Fruit fly (Drosophila melanogaster) whole organism, pupa: ENCODE measurements around the gene Cnx99A.

ENCODE experiments used
- CG10348 ChIP-seq: fragments of 200-800 bp; sonication (Bioruptor generic); IDR thresholded peaks from 2 replicates; pipeline ENCODE4 v1.3.6; 2022; ENCODE audit warnings: missing biosample characterization, missing genetic modification characterization
- CG12605 ChIP-seq: fragments of 200-800 bp; sonication (Bioruptor generic); IDR thresholded peaks from 2 replicates; pipeline ENCODE4 v1.3.6; 2022; ENCODE audit warnings: missing biosample characterization, missing genetic modification characterization
- CG13204 ChIP-seq: fragments of 200-800 bp; sonication (Bioruptor generic); optimal IDR thresholded peaks from 2 replicates; lab custom pipeline; 2018; ENCODE audit warnings: missing biosample characterization, mild to moderate bottlenecking, missing genetic modification characterization, moderate library complexity
- CG14655 ChIP-seq: fragments of 200-800 bp; sonication (Bioruptor generic); optimal IDR thresholded peaks from 3 replicates; lab custom pipeline; 2017; ENCODE audit warnings: mild to moderate bottlenecking, missing biosample characterization, missing genetic modification reagents, missing genetic modification characterization
- CG15710 ChIP-seq: fragments of 200-800 bp; sonication (Bioruptor generic); optimal IDR thresholded peaks from 2 replicates; lab custom pipeline; 2018; ENCODE audit warnings: missing biosample characterization, mild to moderate bottlenecking, missing genetic modification characterization, moderate library complexity
- CG17806 ChIP-seq: fragments of 200-800 bp; sonication (Bioruptor generic); optimal IDR thresholded peaks from 2 replicates; lab custom pipeline; 2018; ENCODE audit warnings: missing biosample characterization, mild to moderate bottlenecking, missing genetic modification characterization, moderate library complexity
- CG32121 ChIP-seq: fragments of 200-800 bp; sonication (Bioruptor generic); IDR thresholded peaks from 2 replicates; pipeline ENCODE4 v1.3.6; 2022; ENCODE audit warnings: missing biosample characterization, missing genetic modification characterization
- CG34367 ChIP-seq: fragments of 200-800 bp; sonication (Bioruptor generic); optimal IDR thresholded peaks from 2 replicates; lab custom pipeline; 2018; ENCODE audit warnings: missing biosample characterization, mild to moderate bottlenecking, missing genetic modification characterization
- CG4496 ChIP-seq: fragments of 200-800 bp; sonication (Bioruptor generic); IDR thresholded peaks from 3 replicates; pipeline ENCODE4 v1.3.6; 2022; ENCODE audit warnings: missing biosample characterization, missing genetic modification characterization
- CG8159 ChIP-seq: fragments of 200-800 bp; sonication (Bioruptor generic); optimal IDR thresholded peaks from 3 replicates; lab custom pipeline; 2018; ENCODE audit warnings: missing biosample characterization, mild to moderate bottlenecking, missing genetic modification characterization, moderate library complexity
- CG8301 ChIP-seq: fragments of 200-800 bp; sonication (Bioruptor generic); optimal IDR thresholded peaks from 2 replicates; lab custom pipeline; 2018; ENCODE audit warnings: missing biosample characterization, mild to moderate bottlenecking, missing genetic modification characterization
- CG9948 ChIP-seq: fragments of 200-800 bp; sonication (Bioruptor generic); optimal IDR thresholded peaks from 2 replicates; lab custom pipeline; 2018; ENCODE audit warnings: missing biosample characterization, mild to moderate bottlenecking, missing genetic modification characterization, moderate library complexity
- D1 ChIP-seq: fragments of 200-800 bp; sonication (Bioruptor generic); optimal IDR thresholded peaks from 2 replicates; lab custom pipeline; 2018; ENCODE audit warnings: missing biosample characterization, mild to moderate bottlenecking, missing genetic modification characterization, moderate library complexity
- EcR ChIP-seq: fragments of 200-800 bp; sonication (Bioruptor generic); optimal IDR thresholded peaks from 3 replicates; lab custom pipeline; 2019; ENCODE audit warnings: missing biosample characterization, missing genetic modification characterization, mild to moderate bottlenecking, moderate library complexity, missing genetic modification reagents
- Ets98B ChIP-seq: fragments of 200-800 bp; sonication (Bioruptor generic); IDR thresholded peaks from 2 replicates; pipeline ENCODE4 v1.3.6; 2022; ENCODE audit warnings: missing biosample characterization, missing genetic modification characterization
- Pif1A ChIP-seq: fragments of 200-800 bp; sonication (Bioruptor generic); optimal IDR thresholded peaks from 3 replicates; lab custom pipeline; 2016; ENCODE audit warnings: missing biosample characterization, missing genetic modification characterization
- Pif1B ChIP-seq: fragments of 200-800 bp; sonication (Bioruptor generic); optimal IDR thresholded peaks from 3 replicates; lab custom pipeline; 2016; ENCODE audit warnings: missing biosample characterization, missing genetic modification characterization
- Snoo ChIP-seq: fragments of 200-800 bp; sonication (Bioruptor generic); optimal IDR thresholded peaks from 3 replicates; lab custom pipeline; 2017; ENCODE audit warnings: missing biosample characterization, mild to moderate bottlenecking, missing genetic modification characterization, inconsistent platforms
- fd96Ca ChIP-seq: fragments of 200-800 bp; sonication (Bioruptor generic); IDR thresholded peaks from 3 replicates; pipeline ENCODE4 v1.3.6; 2022; ENCODE audit warnings: missing biosample characterization, missing genetic modification characterization
- gl ChIP-seq: fragments of 200-800 bp; sonication (Bioruptor generic); optimal IDR thresholded peaks from 2 replicates; lab custom pipeline; 2018; ENCODE audit warnings: missing biosample characterization, mild to moderate bottlenecking, missing genetic modification characterization
- rn ChIP-seq: fragments of 200-800 bp; sonication (Bioruptor generic); IDR thresholded peaks from 2 replicates; pipeline ENCODE4 v1.3.6; 2022; ENCODE audit warnings: missing biosample characterization, missing genetic modification characterization

Cnx99A gene

dm6 chr3R:29319481-29320289, at the start of gene Cnx99A:
TSS of gene Cnx99A (minus strand) at chr3R:29319644.
- TF ChIP-seq D1 (tag; lab: Kevin White, UChicago) (peak; percentile 48), Ets98B (peak; percentile 94), CG34367 (peak; percentile 67), CG4496 (GFP tag; lab: Robert Waterston, UW) (peak; percentile 96), CG9948 (tag; lab: Kevin White, UChicago) (peak; percentile 73), gl (peak; percentile 32), CG8159 (tag; lab: Kevin White, UChicago) (peak; percentile 81), Pif1B (GFP tag; lab: Kevin White, UChicago) (peak; percentile 76), CG14655 (GFP tag; lab: Kevin White, UChicago) (peak; percentile 83), CG17806 (tag; lab: Kevin White, UChicago) (peak; percentile 79), fd96Ca (GFP tag; lab: Robert Waterston, UW) (peak; percentile 80), Snoo (tag; lab: Kevin White, UChicago) (peak; percentile 76), CG10348 (GFP tag; lab: Robert Waterston, UW) (peak; percentile 52), rn (GFP tag; lab: Robert Waterston, UW) (peak; percentile 71), CG12605 (peak; percentile 81), Pif1A (GFP tag; lab: Kevin White, UChicago) (peak; percentile 78), CG32121 (GFP tag; lab: Robert Waterston, UW) (peak; percentile 88), CG15710 (tag; lab: Kevin White, UChicago) (peak; percentile 75), CG8301 (tag; lab: Kevin White, UChicago) (peak; percentile 74)
- TF ChIP-seq, all 21 proteins: peak for 19; not testable (repeated sequence) for 2

DNA sequence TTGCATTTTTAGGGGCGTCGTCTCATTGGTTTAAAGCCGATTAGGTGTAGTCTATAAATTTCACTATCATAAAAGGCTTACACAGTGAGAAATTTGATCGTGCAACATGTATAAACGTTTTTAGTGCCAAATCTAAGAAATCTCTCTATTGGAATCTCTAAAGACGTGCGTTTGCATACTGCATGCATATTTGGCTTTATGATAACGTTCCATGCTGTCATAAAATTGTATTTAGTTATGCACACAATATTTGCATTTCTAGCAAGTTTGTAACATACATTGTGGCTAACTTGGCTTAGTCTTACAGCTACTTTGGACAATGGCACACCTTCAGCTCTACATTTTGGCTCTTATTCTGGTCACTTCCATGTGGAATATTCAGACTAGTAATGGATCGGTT, 49.6 kb upstream of the Cnx99A start, which contains the start of gene CG45546:
Gene CG45546, plus strand, starts transcription at position 301 of the 400 bp plus-strand sequence.
- TF ChIP-seq CG12605 (no peak), D1 (tag; lab: Kevin White, UChicago) (no peak), rn (GFP tag; lab: Robert Waterston, UW) (no peak), CG13204 (GFP tag; lab: Kevin White, UChicago) (no peak), CG8159 (tag; lab: Kevin White, UChicago) (no peak)

- no peak for TF ChIP-seq rn (GFP tag; lab: Robert Waterston, UW)
- no peak for TF ChIP-seq CG8301 (tag; lab: Kevin White, UChicago)
- TF ChIP-seq CG32121 (GFP tag; lab: Robert Waterston, UW) = no peak
- no peak for TF ChIP-seq CG4496 (GFP tag; lab: Robert Waterston, UW)
- no peak for TF ChIP-seq Pif1A (GFP tag; lab: Kevin White, UChicago)
- no peak for TF ChIP-seq Snoo (tag; lab: Kevin White, UChicago)
- TF ChIP-seq CG14655 (GFP tag; lab: Kevin White, UChicago) = no peak
- TF ChIP-seq Ets98B = no peak
- TF ChIP-seq CG34367 = no peak
- TF ChIP-seq, all 21 proteins: peak for 0
These were observed 42.9 kb upstream of the Cnx99A start for dm6 chr3R:29362391-29362790.

dm6 chr3R:29353487-29353886, 34.0 kb upstream of the Cnx99A start:
- TF ChIP-seq D1 (tag; lab: Kevin White, UChicago) = no peak
- TF ChIP-seq EcR (GFP tag; lab: Kevin White, UChicago) = no peak
- no peak for TF ChIP-seq Snoo (tag; lab: Kevin White, UChicago)
- TF ChIP-seq CG9948 (tag; lab: Kevin White, UChicago) = no peak
- no peak for TF ChIP-seq CG32121 (GFP tag; lab: Robert Waterston, UW)
- TF ChIP-seq fd96Ca (GFP tag; lab: Robert Waterston, UW) = no peak
- TF ChIP-seq rn (GFP tag; lab: Robert Waterston, UW) = no peak
- no peak for TF ChIP-seq gl
- no peak for TF ChIP-seq CG34367
- no peak for TF ChIP-seq CG4496 (GFP tag; lab: Robert Waterston, UW)
- TF ChIP-seq CG8159 (tag; lab: Kevin White, UChicago) = no peak
- no peak for TF ChIP-seq CG10348 (GFP tag; lab: Robert Waterston, UW)
- TF ChIP-seq CG14655 (GFP tag; lab: Kevin White, UChicago) = no peak
- no peak for TF ChIP-seq CG8301 (tag; lab: Kevin White, UChicago)
- no peak for TF ChIP-seq CG15710 (tag; lab: Kevin White, UChicago)
- TF ChIP-seq CG17806 (tag; lab: Kevin White, UChicago) = no peak
- TF ChIP-seq CG13204 (GFP tag; lab: Kevin White, UChicago) = no peak
- TF ChIP-seq Ets98B = no peak
- TF ChIP-seq CG12605 = no peak
- TF ChIP-seq, all 21 proteins: peak for 0

dm6 chr3R:29328607-29329006, 9.2 kb upstream of the Cnx99A start:
- TF ChIP-seq CG12605 = no peak
- no peak for TF ChIP-seq fd96Ca (GFP tag; lab: Robert Waterston, UW)
- no peak for TF ChIP-seq D1 (tag; lab: Kevin White, UChicago)
- no peak for TF ChIP-seq Pif1A (GFP tag; lab: Kevin White, UChicago)
- TF ChIP-seq CG14655 (GFP tag; lab: Kevin White, UChicago) = no peak
- TF ChIP-seq Ets98B = no peak
- no peak for TF ChIP-seq CG13204 (GFP tag; lab: Kevin White, UChicago)
- TF ChIP-seq CG4496 (GFP tag; lab: Robert Waterston, UW) = no peak
- TF ChIP-seq gl = no peak
- TF ChIP-seq CG8159 (tag; lab: Kevin White, UChicago) = no peak
- TF ChIP-seq CG17806 (tag; lab: Kevin White, UChicago) = no peak
- no peak for TF ChIP-seq rn (GFP tag; lab: Robert Waterston, UW)
- no peak for TF ChIP-seq EcR (GFP tag; lab: Kevin White, UChicago)
- no peak for TF ChIP-seq CG34367
- TF ChIP-seq CG10348 (GFP tag; lab: Robert Waterston, UW) = no peak
- no peak for TF ChIP-seq CG15710 (tag; lab: Kevin White, UChicago)
- TF ChIP-seq CG8301 (tag; lab: Kevin White, UChicago) = no peak
- TF ChIP-seq Pif1B (GFP tag; lab: Kevin White, UChicago) = no peak
- TF ChIP-seq CG32121 (GFP tag; lab: Robert Waterston, UW) = no peak
